Worm (Caenorhabditis elegans) whole organism, L1 larva: ENCODE results near the gene H20E11.1.

Experiments used
- C16A3.4 ChIP-seq: fragments of 150-350 bp; optimal IDR thresholded peaks from 2 replicates; lab custom pipeline; 2014; ENCODE audit warnings: missing biosample characterization, missing genetic modification characterization
- F16B12.6 ChIP-seq: fragments of 150-350 bp; optimal IDR thresholded peaks from 2 replicates; lab custom pipeline; 2014; ENCODE audit warnings: missing biosample characterization, missing genetic modification characterization
- aly-2 ChIP-seq: fragments of 150-350 bp; optimal IDR thresholded peaks from 2 replicates; lab custom pipeline; 2014; ENCODE audit warnings: missing biosample characterization, missing genetic modification characterization
- ama-1 ChIP-seq: fragments of 150-350 bp; optimal IDR thresholded peaks from 2 replicates; lab custom pipeline; 2014
- ceh-82 ChIP-seq, 3 experiments: fragments of 150-350 bp in 1 of 3; sonication (generic microtip) in 2 of 3; optimal IDR thresholded peaks; 2 replicates each; lab custom pipeline; 2014 to 2017; ENCODE audit warnings: missing biosample characterization in 3 of 3, missing genetic modification characterization in 3 of 3
- ceh-88 ChIP-seq: fragments of 200-800 bp; sonication (Bioruptor generic); IDR thresholded peaks from 2 replicates; pipeline ENCODE4 v1.3.6; 2022; ENCODE audit warnings: missing genetic modification characterization, missing compliant biosample characterization
- ces-1 ChIP-seq: fragments of 150-350 bp; optimal IDR thresholded peaks from 2 replicates; lab custom pipeline; 2014; ENCODE audit warnings: missing biosample characterization, missing genetic modification reagents, missing genetic modification characterization
- efl-1 ChIP-seq, 4 experiments: fragments of 150-350 bp; optimal IDR thresholded peaks in 3 of 4; peaks in 1 of 4; 1 replicate in 1 of 4; 2 replicates in 3 of 4; lab custom pipeline; 2014; ENCODE audit warnings: missing biosample characterization in 2 of 4, missing genetic modification characterization in 2 of 4, missing genetic modification reagents in 2 of 4
- egl-13 ChIP-seq: sonication (generic microtip); optimal IDR thresholded peaks from 2 replicates; lab custom pipeline; 2016; ENCODE audit warnings: missing genotype, missing genetic modification reagents, missing genetic modification characterization, missing compliant biosample characterization
- egl-27 ChIP-seq, 2 experiments: fragments of 150-350 bp in 1 of 2; sonication (generic microtip); optimal IDR thresholded peaks; 3 replicates each; lab custom pipeline; 2017 to 2018; ENCODE audit warnings: missing biosample characterization in 2 of 2, missing genetic modification characterization in 2 of 2, missing genetic modification reagents in 2 of 2
- elt-2 ChIP-seq: sonication (generic microtip); optimal IDR thresholded peaks from 2 replicates; lab custom pipeline; 2016; ENCODE audit warnings: missing genetic modification characterization, mild to moderate bottlenecking, inconsistent platforms, missing compliant biosample characterization, missing genetic modification reagents
- elt-3 ChIP-seq, 6 experiments: fragments of 150-350 bp in 1 of 6; sonication (generic microtip); optimal IDR thresholded peaks; 2 replicates each; lab custom pipeline; 2017 to 2018; ENCODE audit warnings: missing biosample characterization in 6 of 6, missing genetic modification characterization in 6 of 6, inconsistent platforms in 1 of 6
- ets-5 ChIP-seq: fragments of 200-800 bp; sonication (Bioruptor generic); IDR thresholded peaks from 2 replicates; pipeline ENCODE4 v1.3.6; 2022; ENCODE audit warnings: missing genetic modification characterization, missing compliant biosample characterization
- fkh-10 ChIP-seq: sonication (generic microtip); optimal IDR thresholded peaks from 2 replicates; lab custom pipeline; 2017; ENCODE audit warnings: missing biosample characterization, missing genetic modification reagents, missing genetic modification characterization
- fkh-4 ChIP-seq: sonication (generic microtip); optimal IDR thresholded peaks from 2 replicates; lab custom pipeline; 2016; ENCODE audit warnings: missing compliant biosample characterization, missing genetic modification characterization, borderline replicate concordance
- fkh-8 ChIP-seq: sonication (generic microtip); optimal IDR thresholded peaks from 2 replicates; lab custom pipeline; 2016; ENCODE audit warnings: mild to moderate bottlenecking, missing genetic modification characterization, missing compliant biosample characterization
- fos-1 ChIP-seq: fragments of 150-350 bp; optimal IDR thresholded peaks from 2 replicates; lab custom pipeline; 2014; ENCODE audit warnings: missing biosample characterization, missing genetic modification characterization
- hlh-4 ChIP-seq: sonication (generic microtip); optimal IDR thresholded peaks from 2 replicates; lab custom pipeline; 2016; ENCODE audit warnings: mild to moderate bottlenecking, missing genetic modification characterization, missing compliant biosample characterization
- irx-1 ChIP-seq: sonication (generic microtip); optimal IDR thresholded peaks from 2 replicates; lab custom pipeline; 2016; ENCODE audit warnings: missing genetic modification characterization, missing compliant biosample characterization
- jun-1 ChIP-seq: fragments of 150-350 bp; optimal IDR thresholded peaks from 2 replicates; lab custom pipeline; 2014; ENCODE audit warnings: missing biosample characterization, missing genetic modification reagents, missing genetic modification characterization
- lin-14 ChIP-seq: fragments of 200-800 bp; sonication (Bioruptor generic); optimal IDR thresholded peaks from 2 replicates; lab custom pipeline; 2018; ENCODE audit warnings: mild to moderate bottlenecking, missing genetic modification characterization, moderate library complexity, missing compliant biosample characterization
- lin-35 ChIP-seq, 2 experiments: fragments of 150-350 bp; optimal IDR thresholded peaks; 2 replicates each; lab custom pipeline; 2014; ENCODE audit warnings: missing biosample characterization in 2 of 2, missing genetic modification characterization in 2 of 2, missing genetic modification reagents in 2 of 2
- lir-3 ChIP-seq: sonication (generic microtip); optimal IDR thresholded peaks from 2 replicates; lab custom pipeline; 2016; ENCODE audit warnings: mild to moderate bottlenecking, missing genetic modification characterization, moderate library complexity, missing compliant biosample characterization; ENCODE audit not compliant: poor library complexity
- lsy-2 ChIP-seq, 2 experiments: fragments of 150-350 bp; optimal IDR thresholded peaks; 2 replicates each; lab custom pipeline; 2014; ENCODE audit warnings: missing biosample characterization in 2 of 2, missing genetic modification characterization in 2 of 2
- mef-2 ChIP-seq: fragments of 150-350 bp; optimal IDR thresholded peaks from 2 replicates; lab custom pipeline; 2014; ENCODE audit warnings: missing biosample characterization, missing genetic modification characterization
- mep-1 ChIP-seq: fragments of 150-350 bp; optimal IDR thresholded peaks from 2 replicates; lab custom pipeline; 2014; ENCODE audit warnings: missing biosample characterization, missing genetic modification characterization
- nhr-11 ChIP-seq: fragments of 150-350 bp; optimal IDR thresholded peaks from 2 replicates; lab custom pipeline; 2014; ENCODE audit warnings: missing biosample characterization, missing genetic modification characterization
- nhr-19 ChIP-seq: fragments of 200-800 bp; sonication (Bioruptor generic); conservative IDR thresholded peaks from 2 replicates; pipeline ENCODE4 v1.3.6; 2022; ENCODE audit warnings: missing genetic modification characterization, missing compliant biosample characterization
- nhr-237 ChIP-seq: fragments of 150-350 bp; optimal IDR thresholded peaks from 2 replicates; lab custom pipeline; 2014; ENCODE audit warnings: missing biosample characterization, missing genetic modification characterization
- nhr-28 ChIP-seq: fragments of 150-350 bp; optimal IDR thresholded peaks from 2 replicates; lab custom pipeline; 2014; ENCODE audit warnings: missing biosample characterization, missing genetic modification characterization
- nhr-47 ChIP-seq: sonication (generic microtip); optimal IDR thresholded peaks from 2 replicates; lab custom pipeline; 2016; ENCODE audit warnings: mild to moderate bottlenecking, missing genetic modification characterization, moderate library complexity, missing compliant biosample characterization
- nhr-71 ChIP-seq: sonication (generic microtip); optimal IDR thresholded peaks from 2 replicates; lab custom pipeline; 2016; ENCODE audit warnings: mild to moderate bottlenecking, missing genetic modification characterization, moderate library complexity, missing compliant biosample characterization
- nhr-76 ChIP-seq: sonication (generic microtip); optimal IDR thresholded peaks from 2 replicates; lab custom pipeline; 2017; ENCODE audit warnings: missing biosample characterization, missing genetic modification characterization
- nhr-84 ChIP-seq: sonication (generic microtip); optimal IDR thresholded peaks from 2 replicates; lab custom pipeline; 2017; ENCODE audit warnings: missing biosample characterization, missing genetic modification characterization
- pax-3 ChIP-seq: fragments of 200-800 bp; sonication (Bioruptor generic); optimal IDR thresholded peaks from 2 replicates; lab custom pipeline; 2018; ENCODE audit warnings: mild to moderate bottlenecking, missing genetic modification characterization, moderate library complexity, missing compliant biosample characterization
- skn-1 ChIP-seq: fragments of 150-350 bp; optimal IDR thresholded peaks from 2 replicates; lab custom pipeline; 2014; ENCODE audit warnings: missing biosample characterization, missing genetic modification characterization
- snpc-4 ChIP-seq: fragments of 150-350 bp; optimal IDR thresholded peaks from 2 replicates; lab custom pipeline; 2014; ENCODE audit warnings: missing biosample characterization, missing genetic modification characterization
- snu-23 ChIP-seq: sonication (generic microtip); optimal IDR thresholded peaks from 2 replicates; lab custom pipeline; 2016; ENCODE audit warnings: missing genetic modification characterization, missing compliant biosample characterization
- sptf-1 ChIP-seq: fragments of 150-350 bp; optimal IDR thresholded peaks from 2 replicates; lab custom pipeline; 2014; ENCODE audit warnings: missing biosample characterization, missing genetic modification characterization
- swsn-7 ChIP-seq: sonication (generic microtip); optimal IDR thresholded peaks from 2 replicates; lab custom pipeline; 2016; ENCODE audit warnings: missing genetic modification characterization, missing compliant biosample characterization
- unc-30 ChIP-seq: sonication (generic microtip); optimal IDR thresholded peaks from 2 replicates; lab custom pipeline; 2017; ENCODE audit warnings: missing biosample characterization, missing genetic modification characterization
- unc-62 ChIP-seq: fragments of 150-350 bp; optimal IDR thresholded peaks from 2 replicates; lab custom pipeline; 2014; ENCODE audit warnings: missing biosample characterization, missing genetic modification reagents, missing genetic modification characterization
- unc-86 ChIP-seq: sonication (generic microtip); optimal IDR thresholded peaks from 2 replicates; lab custom pipeline; 2016; ENCODE audit warnings: missing genetic modification characterization, missing compliant biosample characterization
- unc-98 ChIP-seq: fragments of 200-800 bp; sonication (Bioruptor generic); IDR thresholded peaks from 2 replicates; pipeline ENCODE4 v1.3.6; 2022; ENCODE audit warnings: missing genetic modification characterization, missing compliant biosample characterization
- vab-15 ChIP-seq: sonication (generic microtip); optimal IDR thresholded peaks from 2 replicates; lab custom pipeline; 2017; ENCODE audit warnings: missing genotype, mild to moderate bottlenecking, missing genetic modification characterization, missing compliant biosample characterization
- zag-1 ChIP-seq: fragments of 150-350 bp; optimal IDR thresholded peaks from 2 replicates; lab custom pipeline; 2014; ENCODE audit warnings: missing biosample characterization, missing genetic modification characterization
- zip-4 ChIP-seq: fragments of 200-800 bp; sonication (Bioruptor generic); optimal IDR thresholded peaks from 2 replicates; lab custom pipeline; 2018; ENCODE audit warnings: mild to moderate bottlenecking, missing genetic modification characterization, moderate library complexity, missing compliant biosample characterization
- ztf-11 ChIP-seq, 2 experiments: sonication (generic microtip); optimal IDR thresholded peaks; 2 replicates each; lab custom pipeline; 2016 to 2017; ENCODE audit warnings: missing genetic modification characterization in 2 of 2, missing biosample characterization in 1 of 2, missing compliant biosample characterization in 1 of 2

The H20E11.1 gene

DNA sequence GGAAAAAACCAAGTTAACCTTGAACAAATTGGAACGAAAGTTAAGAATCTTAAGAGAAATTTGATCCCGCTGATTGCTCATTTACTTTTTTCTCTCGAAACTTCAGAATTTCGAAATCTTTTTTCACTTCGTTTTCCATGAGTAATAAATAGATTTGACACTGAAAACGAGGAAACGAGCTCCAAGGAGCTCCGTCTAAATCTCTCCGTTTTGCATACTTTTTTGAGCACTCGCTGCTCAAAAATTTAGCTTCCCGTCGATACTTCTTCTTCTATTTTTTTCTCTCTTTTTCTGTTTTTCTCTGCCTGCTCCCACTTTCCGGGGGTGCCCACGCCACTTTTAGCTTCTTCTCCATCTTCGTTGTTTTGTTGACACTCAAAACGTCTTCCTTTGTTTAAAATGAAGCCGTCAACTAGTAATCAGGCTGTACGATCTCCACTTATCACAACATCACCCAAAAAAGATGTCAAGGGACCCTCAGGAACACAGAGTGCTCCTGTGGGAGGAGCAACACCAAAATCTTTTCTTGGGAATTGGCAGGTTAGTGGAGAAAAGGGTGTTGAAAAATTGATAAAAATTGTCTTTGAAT lies 23.4 kb upstream of the H20E11.1 start, which contains the start of gene C17H12.10:
Gene C17H12.10, plus strand, starts transcription at position 325 of the 589 bp plus-strand sequence.
- peak; percentile 18 for TF ChIP-seq unc-86 (tag; lab: Kevin White, UChicago)
- peak in 2 of 3 experiments; percentile 40 to 42 for TF ChIP-seq ceh-82 (tag; optimal IDR thresholded peaks at IDR 0.05; lab: Kevin White, UChicago)
- peak; percentile 82 for TF ChIP-seq lin-14 (GFP tag; lab: Kevin White, UChicago)
- TF ChIP-seq ets-5 (GFP tag; lab: Robert Waterston, UW), result no peak
- TF ChIP-seq nhr-47 (tag; lab: Kevin White, UChicago), result peak; percentile 39
- TF ChIP-seq snu-23 (GFP tag; lab: Kevin White, UChicago), result peak; percentile 22
- peak; percentile 77 for TF ChIP-seq fkh-10
- peak in 1 of 2 experiments; percentile 21 for TF ChIP-seq lin-35 (GFP tag; optimal IDR thresholded peaks at IDR 0.05; lab: Kevin White, UChicago)
- TF ChIP-seq egl-13, result no peak
- peak; percentile 56 for TF ChIP-seq skn-1 (tag; lab: Kevin White, UChicago)
- no peak for TF ChIP-seq hlh-4 (tag; lab: Kevin White, UChicago)
- TF ChIP-seq elt-2 (tag; lab: Kevin White, UChicago), result no peak
- TF ChIP-seq mep-1 (tag; lab: Kevin White, UChicago), result peak; percentile 15
- TF ChIP-seq fkh-8 (tag; lab: Kevin White, UChicago), result peak; percentile 47
- TF ChIP-seq aly-2 (tag; lab: Kevin White, UChicago), result no peak
- peak in 1 of 2 experiments; percentile 67 for TF ChIP-seq lsy-2 (tag; optimal IDR thresholded peaks at IDR 0.05; lab: Kevin White, UChicago)
- TF ChIP-seq swsn-7 (tag; lab: Kevin White, UChicago), result peak; percentile 8
- TF ChIP-seq snpc-4 (tag; lab: Kevin White, UChicago), result peak; percentile 32
- TF ChIP-seq nhr-71 (tag; lab: Kevin White, UChicago), result peak; percentile 48
- no peak for TF ChIP-seq mef-2 (tag; lab: Kevin White, UChicago)
- TF ChIP-seq efl-1 (optimal IDR thresholded peaks at IDR 0.05; lab: Kevin White, UChicago), result peak; percentile 13 to 26
- TF ChIP-seq efl-1 (GFP tag; optimal IDR thresholded peaks at IDR 0.05 in 1 of 2; lab: Kevin White, UChicago), result no peak
- TF ChIP-seq jun-1 (tag; lab: Kevin White, UChicago), result no peak

- peak; percentile 57 for TF ChIP-seq snu-23 (GFP tag; lab: Kevin White, UChicago)
- TF ChIP-seq fkh-8 (tag; lab: Kevin White, UChicago), result peak; percentile 73
- no peak for TF ChIP-seq nhr-28 (tag; lab: Kevin White, UChicago)
- TF ChIP-seq fkh-4, result no peak
- no peak for TF ChIP-seq F16B12.6 (tag; lab: Kevin White, UChicago)
- peak in 1 of 2 experiments; percentile 32 for TF ChIP-seq egl-27 (tag; optimal IDR thresholded peaks at IDR 0.05; lab: Kevin White, UChicago)
- TF ChIP-seq ets-5 (GFP tag; lab: Robert Waterston, UW), result no peak
- peak; percentile 72 for TF ChIP-seq nhr-71 (tag; lab: Kevin White, UChicago)
- TF ChIP-seq pax-3 (tag; lab: Kevin White, UChicago), result no peak
- no peak for TF ChIP-seq elt-2 (tag; lab: Kevin White, UChicago)
- TF ChIP-seq hlh-4 (tag; lab: Kevin White, UChicago), result no peak
- TF ChIP-seq ztf-11 (tag; optimal IDR thresholded peaks at IDR 0.05; lab: Kevin White, UChicago), result no peak
- TF ChIP-seq nhr-84, result no peak
- peak; percentile 41 for TF ChIP-seq nhr-19 (GFP tag; lab: Robert Waterston, UW)
- no peak for TF ChIP-seq lir-3 (tag; lab: Kevin White, UChicago)
- TF ChIP-seq ceh-82 (tag; optimal IDR thresholded peaks at IDR 0.05; lab: Kevin White, UChicago), result peak; percentile 48 to 71 (median 49)
- TF ChIP-seq mef-2 (tag; lab: Kevin White, UChicago), result no peak
- no peak for TF ChIP-seq unc-98
- TF ChIP-seq unc-62, result no peak
- no peak for TF ChIP-seq irx-1
- TF ChIP-seq egl-13, result peak; percentile 50
- TF ChIP-seq C16A3.4 (tag; lab: Kevin White, UChicago), result no peak
- peak; percentile 11 for TF ChIP-seq zag-1 (tag; lab: Kevin White, UChicago)
- no peak for TF ChIP-seq nhr-11
- no peak for TF ChIP-seq vab-15 (tag; lab: Kevin White, UChicago)
- no peak for TF ChIP-seq snpc-4 (tag; lab: Kevin White, UChicago)
- no peak for TF ChIP-seq sptf-1
- no peak for TF ChIP-seq unc-30 (tag; lab: Kevin White, UChicago)
- TF ChIP-seq zip-4, result no peak
- TF ChIP-seq lin-35 (GFP tag; optimal IDR thresholded peaks at IDR 0.05; lab: Kevin White, UChicago), result peak in 1 of 2 experiments; percentile 51
- no peak for TF ChIP-seq aly-2 (tag; lab: Kevin White, UChicago)
- no peak for TF ChIP-seq ceh-88
- no peak for TF ChIP-seq fos-1 (tag; lab: Kevin White, UChicago)
- no peak for TF ChIP-seq elt-3 (tag; optimal IDR thresholded peaks at IDR 0.05; lab: Kevin White, UChicago)
- TF ChIP-seq ama-1 (lab: Kevin White, UChicago), result no peak
- no peak for TF ChIP-seq nhr-76 (tag; lab: Kevin White, UChicago)
- TF ChIP-seq ces-1 (GFP tag; lab: Kevin White, UChicago), result no peak
- no peak for TF ChIP-seq nhr-237 (tag; lab: Kevin White, UChicago)
Measured at ce11 chrIV:6809756-6810155, 20.2 kb upstream of the H20E11.1 start.
